Fruit fly (Drosophila melanogaster) S2 (cell line): ENCODE measurements around the gene QIL1.

Experiments used
- CG8478 ChIP-seq: fragments of >200 bp; optimal IDR thresholded peaks from 2 replicates; lab custom pipeline; 2018
- CTCF ChIP-seq, 2 experiments: fragments of >200 bp; optimal IDR thresholded peaks; 2 replicates each; lab custom pipeline; 2018

DNA sequence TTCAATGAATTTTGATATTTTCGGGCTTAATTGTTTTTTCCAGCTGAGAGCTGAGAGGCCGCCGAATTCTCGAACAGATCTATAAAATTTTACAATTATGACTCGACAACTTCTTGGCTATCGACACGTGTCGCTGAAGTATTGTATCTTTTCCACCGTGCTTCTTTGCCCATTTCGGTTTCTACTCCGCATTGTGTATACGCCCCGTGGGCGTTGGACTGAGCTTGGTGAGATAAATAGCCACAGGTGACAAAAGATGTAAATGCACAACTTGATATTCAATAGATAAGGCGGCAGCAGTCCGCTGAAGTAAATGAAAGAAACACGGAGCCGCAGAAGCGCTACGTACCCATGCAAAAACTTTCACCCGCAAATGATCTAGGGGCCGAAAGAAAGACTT is 27.5 kb downstream of the QIL1 start:
- no peak for TF ChIP-seq CG8478 (lab: Kevin White, UChicago)
- no peak for TF ChIP-seq CTCF (optimal IDR thresholded peaks at IDR 0.05; lab: Kevin White, UChicago)
